Worm (Caenorhabditis elegans) whole organism, mixed stage, embryonic: Measurements from ENCODE around the gene F49C5.16.
"Not testable (repeated sequence)": the region's sequence is repeated elsewhere in the genome, so short reads cannot be mapped to it uniquely, and the experiment has no call there.

Experiments used
- M03D4.4 ChIP-seq: sonication (generic microtip); optimal IDR thresholded peaks from 2 replicates; lab custom pipeline; 2017; ENCODE audit warnings: mild to moderate bottlenecking, missing genetic modification characterization, missing compliant biosample characterization
- bed-3 ChIP-seq: fragments of 200-800 bp; sonication (Bioruptor generic); optimal IDR thresholded peaks from 3 replicates; lab custom pipeline; 2018; ENCODE audit warnings: mild to moderate bottlenecking, missing genetic modification characterization, moderate library complexity, missing compliant biosample characterization
- blmp-1 ChIP-seq: fragments of 150-350 bp; optimal IDR thresholded peaks from 2 replicates; lab custom pipeline; 2014; ENCODE audit warnings: missing biosample characterization, missing genetic modification characterization
- ceh-43 ChIP-seq: fragments of 200-800 bp; sonication (Bioruptor generic); optimal IDR thresholded peaks from 2 replicates; lab custom pipeline; 2018; ENCODE audit warnings: mild to moderate bottlenecking, missing genetic modification characterization, moderate library complexity, missing compliant biosample characterization
- ceh-83 ChIP-seq: fragments of 200-800 bp; sonication (Bioruptor generic); optimal IDR thresholded peaks from 2 replicates; lab custom pipeline; 2018; ENCODE audit warnings: mild to moderate bottlenecking, missing genetic modification characterization, missing compliant biosample characterization
- ces-1 ChIP-seq: fragments of 150-350 bp; optimal IDR thresholded peaks from 2 replicates; lab custom pipeline; 2014; ENCODE audit warnings: missing biosample characterization, missing genetic modification reagents, missing genetic modification characterization
- cnd-1 ChIP-seq: fragments of 200-800 bp; sonication (Bioruptor generic); optimal IDR thresholded peaks from 2 replicates; lab custom pipeline; 2018; ENCODE audit warnings: mild to moderate bottlenecking, missing genetic modification characterization, missing compliant biosample characterization
- drap-1 ChIP-seq: fragments of 200-800 bp; sonication (Bioruptor generic); optimal IDR thresholded peaks from 3 replicates; lab custom pipeline; 2018; ENCODE audit warnings: mild to moderate bottlenecking, missing genetic modification characterization, missing compliant biosample characterization
- elt-1 ChIP-seq: sonication (generic microtip); optimal IDR thresholded peaks from 2 replicates; lab custom pipeline; 2017; ENCODE audit warnings: missing genetic modification characterization, mild to moderate bottlenecking, missing compliant biosample characterization, antibody characterized with exemption, moderate library complexity, borderline replicate concordance; ENCODE audit not compliant: insufficient read depth
- elt-3 ChIP-seq: fragments of 150-350 bp; optimal IDR thresholded peaks from 2 replicates; lab custom pipeline; 2014; ENCODE audit warnings: missing biosample characterization, missing genetic modification characterization
- flh-1 ChIP-seq: fragments of 200-800 bp; sonication (Bioruptor generic); optimal IDR thresholded peaks from 2 replicates; lab custom pipeline; 2018; ENCODE audit warnings: mild to moderate bottlenecking, missing genetic modification characterization, moderate library complexity, missing compliant biosample characterization
- ham-2 ChIP-seq: fragments of 200-800 bp; sonication (Bioruptor generic); optimal IDR thresholded peaks from 2 replicates; lab custom pipeline; 2018; ENCODE audit warnings: mild to moderate bottlenecking, missing genetic modification characterization, missing compliant biosample characterization
- lin-13 ChIP-seq: fragments of 150-350 bp; optimal IDR thresholded peaks from 2 replicates; lab custom pipeline; 2014; ENCODE audit warnings: missing biosample characterization, missing genetic modification characterization
- lin-32 ChIP-seq: fragments of 200-800 bp; sonication (Bioruptor generic); optimal IDR thresholded peaks from 2 replicates; lab custom pipeline; 2018; ENCODE audit warnings: mild to moderate bottlenecking, missing genetic modification characterization, missing compliant biosample characterization
- lsy-2 ChIP-seq: fragments of 150-350 bp; optimal IDR thresholded peaks from 2 replicates; lab custom pipeline; 2014; ENCODE audit warnings: missing biosample characterization, missing genetic modification characterization
- mab-5 ChIP-seq: fragments of 150-350 bp; optimal IDR thresholded peaks from 2 replicates; lab custom pipeline; 2014; ENCODE audit warnings: missing biosample characterization, missing genetic modification characterization
- mep-1 ChIP-seq: fragments of 150-350 bp; optimal IDR thresholded peaks from 2 replicates; lab custom pipeline; 2017; ENCODE audit warnings: missing biosample characterization, missing genetic modification reagents, missing genetic modification characterization, inconsistent platforms
- mls-2 ChIP-seq: sonication (generic microtip); optimal IDR thresholded peaks from 2 replicates; lab custom pipeline; 2016; ENCODE audit warnings: mild to moderate bottlenecking, missing genetic modification characterization, moderate library complexity, missing compliant biosample characterization
- nhr-237 ChIP-seq: fragments of 150-350 bp; optimal IDR thresholded peaks from 2 replicates; lab custom pipeline; 2014; ENCODE audit warnings: missing biosample characterization, missing genetic modification characterization
- nhr-76 ChIP-seq: sonication (generic microtip); optimal IDR thresholded peaks from 2 replicates; lab custom pipeline; 2017; ENCODE audit warnings: missing biosample characterization, missing genetic modification characterization
- pha-4 ChIP-seq: fragments of 150-350 bp; optimal IDR thresholded peaks from 2 replicates; lab custom pipeline; 2018; ENCODE audit warnings: missing biosample characterization, missing genetic modification reagents, missing genetic modification characterization
- sem-2 ChIP-seq: fragments of 200-800 bp; sonication (Bioruptor generic); optimal IDR thresholded peaks from 2 replicates; lab custom pipeline; 2018; ENCODE audit warnings: mild to moderate bottlenecking, missing genetic modification characterization, missing compliant biosample characterization
- snpc-4 ChIP-seq: fragments of 150-350 bp; optimal IDR thresholded peaks from 2 replicates; lab custom pipeline; 2014; ENCODE audit warnings: missing biosample characterization, missing genetic modification characterization
- sptf-1 ChIP-seq: sonication (generic microtip); optimal IDR thresholded peaks from 2 replicates; lab custom pipeline; 2017; ENCODE audit warnings: mild to moderate bottlenecking, missing genetic modification characterization, moderate library complexity, missing compliant biosample characterization
- tbx-8 ChIP-seq: fragments of 200-800 bp; sonication (Bioruptor generic); optimal IDR thresholded peaks from 2 replicates; lab custom pipeline; 2018; ENCODE audit warnings: mild to moderate bottlenecking, missing genetic modification characterization, moderate library complexity, missing compliant biosample characterization
- unc-39 ChIP-seq: fragments of 150-350 bp; optimal IDR thresholded peaks from 2 replicates; lab custom pipeline; 2014; ENCODE audit warnings: missing biosample characterization, missing genetic modification characterization
- unc-62 ChIP-seq: fragments of 150-350 bp; optimal IDR thresholded peaks from 2 replicates; lab custom pipeline; 2014; ENCODE audit warnings: missing biosample characterization, missing genetic modification reagents, missing genetic modification characterization
- zip-8 ChIP-seq: fragments of 150-350 bp; optimal IDR thresholded peaks from 2 replicates; lab custom pipeline; 2014; ENCODE audit warnings: missing biosample characterization, missing genetic modification characterization
- ztf-11 ChIP-seq: fragments of 150-350 bp; optimal IDR thresholded peaks from 2 replicates; lab custom pipeline; 2014; ENCODE audit warnings: missing biosample characterization, missing genetic modification characterization

F49C5.16 gene

DNA sequence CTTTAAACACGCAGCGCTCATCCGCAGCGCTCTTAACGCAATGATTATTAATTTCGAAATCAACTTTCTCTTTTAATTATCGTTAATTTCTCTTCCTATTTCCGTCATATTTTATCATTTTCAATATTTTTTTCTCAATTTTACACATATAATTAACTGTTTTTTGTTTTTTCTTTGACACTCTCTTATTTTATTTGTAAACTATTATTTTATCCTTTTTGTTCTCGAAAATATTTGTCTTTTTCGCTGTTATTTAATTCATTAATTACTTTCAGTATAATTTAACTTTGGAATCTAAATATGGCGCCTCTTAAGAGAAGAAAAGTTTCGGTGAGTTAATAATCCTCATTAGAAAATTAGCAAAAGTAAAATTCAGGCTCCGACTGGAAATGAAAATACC, 11.4 kb upstream of the F49C5.16 start, which contains the start of gene F49C5.3:
Gene F49C5.3, plus strand, starts transcription at position 301 of the 400 bp plus-strand sequence.
- TF ChIP-seq bed-3; mep-1 (tag; lab: Kevin White, UChicago); M03D4.4: not testable (repeated sequence)

- TF ChIP-seq unc-62 (GFP tag; lab: Kevin White, UChicago) (no peak), cnd-1 (tag; lab: Kevin White, UChicago) (no peak), elt-3 (tag; lab: Kevin White, UChicago) (no peak), ztf-11 (tag; lab: Kevin White, UChicago) (no peak), M03D4.4 (no peak), zip-8 (no peak), tbx-8 (GFP tag; lab: Kevin White, UChicago) (no peak)
Measured at ce11 chrII:12539395-12539794, 8.3 kb upstream of the F49C5.16 start.

ce11 chrII:12542594-12542997, 5.1 kb upstream of the F49C5.16 start:
- no peak for TF ChIP-seq pha-4 (tag; lab: Kevin White, UChicago)
- no peak for TF ChIP-seq ces-1
- no peak for TF ChIP-seq lin-13 (tag; lab: Kevin White, UChicago)

DNA sequence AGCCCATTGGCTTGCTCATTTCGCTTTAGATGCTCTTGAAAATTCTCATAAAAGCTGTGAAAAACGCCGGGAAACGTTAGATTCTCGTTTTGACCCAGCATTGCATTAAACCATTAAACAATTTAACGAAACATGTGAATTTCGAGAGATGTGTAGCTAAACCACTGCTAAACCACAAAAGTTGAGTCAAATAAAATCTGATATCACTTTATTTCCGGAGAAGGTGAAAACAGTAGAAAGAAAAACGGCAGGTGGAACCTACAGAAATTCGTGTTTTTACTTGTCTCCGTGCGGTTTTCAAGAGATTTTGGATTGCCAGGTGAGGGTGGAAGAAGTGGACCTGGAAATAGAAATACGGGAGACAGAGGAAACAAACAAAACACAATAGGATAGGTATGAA, 3.1 kb upstream of the F49C5.16 start, which contains the start of gene F49C5.9:
Gene F49C5.9, minus strand, starts transcription at position 101 of the 400 bp plus-strand sequence.
- no peak for TF ChIP-seq ces-1
- no peak for TF ChIP-seq mab-5 (tag; lab: Kevin White, UChicago)
- no peak for TF ChIP-seq cnd-1 (tag; lab: Kevin White, UChicago)
- TF ChIP-seq ham-2, result no peak
- no peak for TF ChIP-seq blmp-1 (tag; lab: Kevin White, UChicago)
- no peak for TF ChIP-seq elt-1 (tag; lab: Kevin White, UChicago)
- no peak for TF ChIP-seq nhr-237
- no peak for TF ChIP-seq unc-62 (GFP tag; lab: Kevin White, UChicago)
- TF ChIP-seq lin-13 (tag; lab: Kevin White, UChicago), result no peak
- TF ChIP-seq sptf-1, result no peak
- no peak for TF ChIP-seq M03D4.4
- TF ChIP-seq mep-1 (tag; lab: Kevin White, UChicago), result no peak
- TF ChIP-seq ceh-83 (GFP tag; lab: Kevin White, UChicago), result no peak

- TF ChIP-seq drap-1, result no peak
- TF ChIP-seq unc-39 (tag; lab: Kevin White, UChicago), result no peak
- no peak for TF ChIP-seq sem-2 (GFP tag; lab: Kevin White, UChicago)
- no peak for TF ChIP-seq ham-2
- no peak for TF ChIP-seq mab-5 (tag; lab: Kevin White, UChicago)
- no peak for TF ChIP-seq flh-1
- TF ChIP-seq lsy-2, result no peak
- TF ChIP-seq nhr-76, result no peak
- no peak for TF ChIP-seq lin-32 (GFP tag; lab: Kevin White, UChicago)
Measured at ce11 chrII:12546413-12546812, 1.2 kb upstream of the F49C5.16 start, which contains the start of the genes F49C5.5 and F49C5.10. Gene F49C5.5, minus strand, starts transcription at chrII:12546513. Gene F49C5.10, plus strand, starts transcription at chrII:12546756.

DNA sequence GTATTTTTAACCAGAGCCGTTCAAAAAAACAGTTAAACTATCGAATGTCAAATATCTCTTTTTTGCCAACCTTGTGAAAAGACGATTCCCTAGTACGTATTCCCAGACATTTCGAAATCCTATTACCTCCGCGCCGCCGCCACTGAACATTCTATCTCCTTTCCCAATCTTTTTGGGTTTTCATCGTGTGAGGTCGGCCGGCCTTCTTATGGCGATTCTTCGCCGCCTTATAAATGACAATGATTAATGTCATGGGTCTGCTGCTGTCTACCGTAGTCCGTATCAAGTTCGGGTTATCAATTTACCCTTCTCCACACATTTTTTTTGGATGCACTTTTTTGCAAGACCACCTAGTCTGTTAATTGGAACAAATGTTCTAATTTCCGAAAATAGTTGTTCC, 2.0 kb downstream of the F49C5.16 start:
- TF ChIP-seq snpc-4 (no peak), ceh-43 (GFP tag; lab: Kevin White, UChicago) (no peak), nhr-237 (no peak), mls-2 (tag; lab: Kevin White, UChicago) (no peak)

- TF ChIP-seq M03D4.4 (no peak), ces-1 (no peak), cnd-1 (tag; lab: Kevin White, UChicago) (no peak), mls-2 (tag; lab: Kevin White, UChicago) (no peak), nhr-237 (no peak), ztf-11 (tag; lab: Kevin White, UChicago) (no peak), unc-62 (GFP tag; lab: Kevin White, UChicago) (no peak)
Measured at ce11 chrII:12550940-12551339, 3.3 kb downstream of the F49C5.16 start.
